Worm (Caenorhabditis elegans): ENCODE measurements around the gene vps-60.

The vps-60 gene

ce11 chrV:8607353-8607850 lies 1.5 kb upstream of the vps-60 start, which contains the start of gene smk-1 (continued):
- TF ChIP-seq dsc-1 (tag; optimal IDR thresholded peaks at IDR 0.05), result no peak
- TF ChIP-seq blmp-1 (tag; optimal IDR thresholded peaks at IDR 0.05), result peak; percentile 85
- TF ChIP-seq fos-1 (tag; optimal IDR thresholded peaks at IDR 0.05), result no peak
- TF ChIP-seq tbx-2 (tag; optimal IDR thresholded peaks at IDR 0.05), result no peak
- TF ChIP-seq nhr-85 (tag), result peak; percentile 77
- TF ChIP-seq vab-15 (tag; optimal IDR thresholded peaks at IDR 0.05), result no peak
- TF ChIP-seq jun-1 (tag; optimal IDR thresholded peaks at IDR 0.05), result no peak
- TF ChIP-seq hpl-2 (GFP tag; optimal IDR thresholded peaks at IDR 0.05), result no peak
- TF ChIP-seq xbp-1 (tag; optimal IDR thresholded peaks at IDR 0.05), result no peak
- TF ChIP-seq fkh-10 (GFP tag; optimal IDR thresholded peaks at IDR 0.05), result no peak
- no peak for TF ChIP-seq lir-3 (tag; optimal IDR thresholded peaks at IDR 0.05; ENCODE audit: poor library complexity)
- TF ChIP-seq ceh-88 (GFP tag; IDR thresholded peaks at IDR 0.05), result no peak
- TF ChIP-seq swsn-7 (tag; optimal IDR thresholded peaks at IDR 0.05), result peak; percentile 3
- peak in 3 of 6 experiments; percentile 9 to 79 (median 12) for TF ChIP-seq elt-3 (tag; optimal IDR thresholded peaks at IDR 0.05)
- no peak for TF ChIP-seq lin-15B (tag; optimal IDR thresholded peaks at IDR 0.05)
- TF ChIP-seq zip-4 (GFP tag; optimal IDR thresholded peaks at IDR 0.05), result no peak
- TF ChIP-seq snpc-4 (tag; optimal IDR thresholded peaks at IDR 0.05), result no peak
- TF ChIP-seq sptf-1 (tag; optimal IDR thresholded peaks at IDR 0.05), result no peak
- TF ChIP-seq unc-86 (tag; optimal IDR thresholded peaks at IDR 0.05), result no peak
- TF ChIP-seq nhr-90 (tag; optimal IDR thresholded peaks at IDR 0.05; ENCODE audit: poor library complexity), result peak; percentile 23
- no peak for TF ChIP-seq efl-3 (GFP tag; optimal IDR thresholded peaks at IDR 0.05)
- TF ChIP-seq pag-3 (tag; optimal IDR thresholded peaks at IDR 0.05; ENCODE audit: borderline replicate concordance, insufficient read depth), result no peak
- peak in 1 of 2 experiments; percentile 18 for TF ChIP-seq lsy-2 (tag; optimal IDR thresholded peaks at IDR 0.05)
- no peak for TF ChIP-seq hlh-17 (GFP tag; optimal IDR thresholded peaks at IDR 0.05; ENCODE audit: borderline replicate concordance)
- TF ChIP-seq ztf-11 (tag; optimal IDR thresholded peaks at IDR 0.05), result no peak
- TF ChIP-seq fkh-4 (tag; optimal IDR thresholded peaks at IDR 0.05; ENCODE audit: borderline replicate concordance), result no peak
- TF ChIP-seq C04F5.9 (tag; optimal IDR thresholded peaks at IDR 0.05), result no peak
- TF ChIP-seq unc-62 (GFP tag; optimal IDR thresholded peaks at IDR 0.05), result no peak
- TF ChIP-seq nhr-237 (tag; optimal IDR thresholded peaks at IDR 0.05), result no peak
- TF ChIP-seq nhr-84 (tag; optimal IDR thresholded peaks at IDR 0.05), result no peak
- TF ChIP-seq Y116A8C.19 (tag; optimal IDR thresholded peaks at IDR 0.05; ENCODE audit: borderline replicate concordance), result no peak
- peak in 1 of 2 experiments; percentile 16 for TF ChIP-seq lin-35 (GFP tag; optimal IDR thresholded peaks at IDR 0.05)
- no peak for TF ChIP-seq aly-2 (tag; optimal IDR thresholded peaks at IDR 0.05)
- peak in 1 of 2 experiments; percentile 11 for TF ChIP-seq mdl-1 (tag; optimal IDR thresholded peaks at IDR 0.05)
- no peak for TF ChIP-seq mef-2 (tag; optimal IDR thresholded peaks at IDR 0.05)
- TF ChIP-seq efl-1 (optimal IDR thresholded peaks at IDR 0.05), result no peak
- TF ChIP-seq efl-1 (GFP tag; optimal IDR thresholded peaks at IDR 0.05 in 1 of 2), result no peak
- TF ChIP-seq ztf-4 (tag; optimal IDR thresholded peaks at IDR 0.05), result no peak
- no peak for TF ChIP-seq mab-9 (GFP tag; IDR thresholded peaks at IDR 0.05)
- no peak for TF ChIP-seq sox-4 (tag; optimal IDR thresholded peaks at IDR 0.05)
- TF ChIP-seq nhr-19 (GFP tag; conservative IDR thresholded peaks at IDR 0.05), result 0 out of 2 replicates have a peak, but pooled peaks have one; percentile 3

ce11 chrV:8603272-8603671 lies 2.7 kb downstream of the vps-60 start, which contains the start of gene F41E6.5:
Gene F41E6.5, plus strand, starts transcription at chrV:8603480.
- TF ChIP-seq unc-98 (GFP tag; IDR thresholded peaks at IDR 0.05) (no peak), elt-2 (tag; optimal IDR thresholded peaks at IDR 0.05) (peak; percentile 41), hlh-17 (GFP tag; optimal IDR thresholded peaks at IDR 0.05; ENCODE audit: borderline replicate concordance) (no peak), lin-35 (GFP tag; optimal IDR thresholded peaks at IDR 0.05) (peak in 1 of 2 experiments; percentile 26), nhr-85 (tag) (peak; percentile 66), blmp-1 (tag; optimal IDR thresholded peaks at IDR 0.05) (peak; percentile 23), lin-14 (GFP tag; optimal IDR thresholded peaks at IDR 0.05) (peak; percentile 8), mdl-1 (tag; optimal IDR thresholded peaks at IDR 0.05) (peak in 1 of 2 experiments; percentile 4), nhr-71 (tag; optimal IDR thresholded peaks at IDR 0.05) (peak; percentile 2), elt-3 (tag; optimal IDR thresholded peaks at IDR 0.05) (peak in 3 of 6 experiments; percentile 12 to 91 (median 24))

All from whole organism, L1 larva.